Worm (Caenorhabditis elegans): Measurements from ENCODE around the gene fbxc-19.
A peak's percentile ranks its signal among the peaks of the same experiment; 100 is the strongest.

Gene fbxc-19

ce11 chrII:1786209-1786608, 34.1 kb upstream of the fbxc-19 start, which contains the start of gene C08F1.10:
Gene C08F1.10, minus strand, starts transcription at chrII:1786309.
- no peak for TF ChIP-seq bed-3 (GFP tag; optimal IDR thresholded peaks at IDR 0.05)
- no peak for TF ChIP-seq nhr-12 (tag; optimal IDR thresholded peaks at IDR 0.05)
- no peak for TF ChIP-seq elt-3 (tag; optimal IDR thresholded peaks at IDR 0.05)
- TF ChIP-seq sptf-1 (tag; optimal IDR thresholded peaks at IDR 0.05) = no peak
- no peak for TF ChIP-seq mep-1 (tag; optimal IDR thresholded peaks at IDR 0.05)
- TF ChIP-seq elt-1 (tag; optimal IDR thresholded peaks at IDR 0.05; ENCODE audit: borderline replicate concordance, insufficient read depth) = no peak

- TF ChIP-seq ceh-39 (tag; optimal IDR thresholded peaks at IDR 0.05) (no peak), mab-5 (tag; optimal IDR thresholded peaks at IDR 0.05) (no peak), mep-1 (tag; optimal IDR thresholded peaks at IDR 0.05) (no peak), ces-1 (GFP tag; optimal IDR thresholded peaks at IDR 0.05) (no peak), sptf-1 (tag; optimal IDR thresholded peaks at IDR 0.05) (no peak), unc-62 (GFP tag; optimal IDR thresholded peaks at IDR 0.05) (no peak), unc-120 (tag; optimal IDR thresholded peaks at IDR 0.05; ENCODE audit: poor library complexity, severe bottlenecking) (no peak), nhr-2 (tag; optimal IDR thresholded peaks at IDR 0.05) (no peak), elt-3 (tag; optimal IDR thresholded peaks at IDR 0.05) (no peak), mls-2 (tag; optimal IDR thresholded peaks at IDR 0.05) (no peak), nhr-237 (tag; optimal IDR thresholded peaks at IDR 0.05) (no peak), hlh-1 (tag; optimal IDR thresholded peaks at IDR 0.05) (no peak)
Measured at ce11 chrII:1787208-1787607, 33.1 kb upstream of the fbxc-19 start.

- TF ChIP-seq lin-32 (GFP tag; optimal IDR thresholded peaks at IDR 0.05) (peak; percentile 15), mab-5 (tag; optimal IDR thresholded peaks at IDR 0.05) (no peak), hlh-1 (tag; optimal IDR thresholded peaks at IDR 0.05) (peak; percentile 0), cnd-1 (tag; optimal IDR thresholded peaks at IDR 0.05) (peak; percentile 48), nhr-28 (tag; optimal IDR thresholded peaks at IDR 0.05) (no peak)
Measured at ce11 chrII:1788087-1788486, 32.2 kb upstream of the fbxc-19 start, which contains the start of the genes C08F1.6 and fbxb-13. Gene C08F1.6, minus strand, starts transcription at chrII:1788187. Gene fbxb-13, plus strand, starts transcription at chrII:1788277.

ce11 chrII:1806358-1806757, 13.9 kb upstream of the fbxc-19 start, which contains the start of gene C08F1.12:
Gene C08F1.12, minus strand, starts transcription at chrII:1806458.
- no peak for TF ChIP-seq lin-32 (GFP tag; optimal IDR thresholded peaks at IDR 0.05)
- no peak for TF ChIP-seq pha-4 (tag; optimal IDR thresholded peaks at IDR 0.05)
- no peak for TF ChIP-seq unc-120 (tag; optimal IDR thresholded peaks at IDR 0.05; ENCODE audit: poor library complexity, severe bottlenecking)
- no peak for TF ChIP-seq nhr-28 (tag; optimal IDR thresholded peaks at IDR 0.05)
- no peak for TF ChIP-seq zip-8 (tag; optimal IDR thresholded peaks at IDR 0.05)
- TF ChIP-seq ceh-43 (GFP tag; optimal IDR thresholded peaks at IDR 0.05) = no peak
- no peak for TF ChIP-seq mls-2 (tag; optimal IDR thresholded peaks at IDR 0.05)
- no peak for TF ChIP-seq hlh-1 (tag; optimal IDR thresholded peaks at IDR 0.05)
- TF ChIP-seq nhr-237 (tag; optimal IDR thresholded peaks at IDR 0.05) = no peak
- TF ChIP-seq nhr-76 (tag; optimal IDR thresholded peaks at IDR 0.05) = no peak
- no peak for TF ChIP-seq drap-1 (GFP tag; optimal IDR thresholded peaks at IDR 0.05)
- no peak for TF ChIP-seq ceh-39 (tag; optimal IDR thresholded peaks at IDR 0.05)
- TF ChIP-seq M03D4.4 (tag; optimal IDR thresholded peaks at IDR 0.05) = no peak
- TF ChIP-seq ces-1 (GFP tag; optimal IDR thresholded peaks at IDR 0.05) = no peak
- TF ChIP-seq blmp-1 (tag; optimal IDR thresholded peaks at IDR 0.05) = no peak
- no peak for TF ChIP-seq elt-3 (tag; optimal IDR thresholded peaks at IDR 0.05)

ce11 chrII:1808217-1808616, 12.1 kb upstream of the fbxc-19 start, which contains the start of gene C08F1.8:
Gene C08F1.8, minus strand, starts transcription at chrII:1808317.
- TF ChIP-seq unc-62 (GFP tag; optimal IDR thresholded peaks at IDR 0.05) (no peak), mab-5 (tag; optimal IDR thresholded peaks at IDR 0.05) (no peak)

- TF ChIP-seq hlh-1 (tag; optimal IDR thresholded peaks at IDR 0.05) (peak; percentile 59), pha-4 (tag; optimal IDR thresholded peaks at IDR 0.05) (no peak)
Measured at ce11 chrII:1816053-1816452, 4.2 kb upstream of the fbxc-19 start.

ce11 chrII:1818300-1818699, 2.0 kb upstream of the fbxc-19 start, which contains the start of gene fbxb-10:
Gene fbxb-10, minus strand, starts transcription at chrII:1818400.
- TF ChIP-seq ztf-11 (tag; optimal IDR thresholded peaks at IDR 0.05) (no peak), lin-32 (GFP tag; optimal IDR thresholded peaks at IDR 0.05) (no peak), lsy-2 (tag; optimal IDR thresholded peaks at IDR 0.05) (no peak), nhr-237 (tag; optimal IDR thresholded peaks at IDR 0.05) (no peak), flh-1 (GFP tag; optimal IDR thresholded peaks at IDR 0.05) (no peak), mls-2 (tag; optimal IDR thresholded peaks at IDR 0.05) (no peak), blmp-1 (tag; optimal IDR thresholded peaks at IDR 0.05) (no peak), M03D4.4 (tag; optimal IDR thresholded peaks at IDR 0.05) (no peak), nhr-12 (tag; optimal IDR thresholded peaks at IDR 0.05) (no peak), ceh-43 (GFP tag; optimal IDR thresholded peaks at IDR 0.05) (no peak), ceh-83 (GFP tag; optimal IDR thresholded peaks at IDR 0.05) (no peak)

Measured in whole organism, mixed stage, embryonic.